Fruit fly (Drosophila melanogaster) whole organism, adult: ENCODE data around the gene Wwox.

Experiments used
- CG11617 ChIP-seq: fragments of 200-800 bp; sonication (Bioruptor generic); optimal IDR thresholded peaks from 2 replicates; lab custom pipeline; 2017; ENCODE audit warnings: mild to moderate bottlenecking, missing biosample characterization, missing genetic modification reagents, missing genetic modification characterization
- CG12768 ChIP-seq: fragments of 200-800 bp; sonication (Bioruptor generic); optimal IDR thresholded peaks from 2 replicates; lab custom pipeline; 2017; ENCODE audit warnings: missing biosample characterization, missing genetic modification characterization, mild to moderate bottlenecking, moderate library complexity, missing genetic modification reagents
- CG14711 ChIP-seq: fragments of 200-800 bp; sonication (Bioruptor generic); optimal IDR thresholded peaks from 2 replicates; lab custom pipeline; 2018; ENCODE audit warnings: missing biosample characterization, mild to moderate bottlenecking, missing genetic modification characterization, moderate library complexity
- CG1620 ChIP-seq: fragments of 200-800 bp; sonication (Bioruptor generic); optimal IDR thresholded peaks from 2 replicates; lab custom pipeline; 2016; ENCODE audit warnings: missing biosample characterization, missing genetic modification characterization
- CG33017 ChIP-seq: fragments of 200-800 bp; sonication (Bioruptor generic); optimal IDR thresholded peaks from 2 replicates; lab custom pipeline; 2018; ENCODE audit warnings: missing biosample characterization, mild to moderate bottlenecking, missing genetic modification characterization, moderate library complexity
- CG5204 ChIP-seq: fragments of 200-800 bp; sonication (Bioruptor generic); optimal IDR thresholded peaks from 2 replicates; lab custom pipeline; 2016; ENCODE audit warnings: missing biosample characterization, missing genetic modification characterization
- CG7045 ChIP-seq: fragments of 200-800 bp; sonication (Bioruptor generic); optimal IDR thresholded peaks from 2 replicates; lab custom pipeline; 2017; ENCODE audit warnings: missing biosample characterization, mild to moderate bottlenecking, missing genetic modification characterization
- CG7101 ChIP-seq: fragments of 200-800 bp; sonication (Bioruptor generic); optimal IDR thresholded peaks from 2 replicates; lab custom pipeline; 2018; ENCODE audit warnings: missing biosample characterization, mild to moderate bottlenecking, missing genetic modification characterization, moderate library complexity
- Clk ChIP-seq: fragments of 200-800 bp; sonication (Bioruptor generic); optimal IDR thresholded peaks from 2 replicates; lab custom pipeline; 2017; ENCODE audit warnings: missing biosample characterization, missing genetic modification characterization
- Crg-1 ChIP-seq: fragments of 200-800 bp; sonication (Bioruptor generic); optimal IDR thresholded peaks from 2 replicates; lab custom pipeline; 2016; ENCODE audit warnings: missing biosample characterization, missing genetic modification characterization
- Hr96 ChIP-seq: fragments of 200-800 bp; sonication (Bioruptor generic); optimal IDR thresholded peaks from 2 replicates; lab custom pipeline; 2016; ENCODE audit warnings: missing biosample characterization, missing genetic modification characterization
- Mnt ChIP-seq: fragments of 200-800 bp; sonication (Bioruptor generic); optimal IDR thresholded peaks from 2 replicates; lab custom pipeline; 2016; ENCODE audit warnings: missing biosample characterization, mild to moderate bottlenecking, missing genetic modification characterization
- bab1 ChIP-seq: fragments of 200-800 bp; sonication (Bioruptor generic); optimal IDR thresholded peaks from 3 replicates; lab custom pipeline; 2019; ENCODE audit warnings: missing biosample characterization, mild to moderate bottlenecking, missing genetic modification characterization, moderate library complexity
- cic ChIP-seq: fragments of 200-800 bp; sonication (Bioruptor generic); optimal IDR thresholded peaks from 2 replicates; lab custom pipeline; 2017; ENCODE audit warnings: missing biosample characterization, mild to moderate bottlenecking, missing genetic modification characterization, moderate library complexity
- cnc ChIP-seq, 2 experiments: fragments of >200 bp; optimal IDR thresholded peaks; 2 replicates each; lab custom pipeline; 2017
- kay ChIP-seq: fragments of 200-800 bp; sonication (Bioruptor generic); peaks from one replicate; lab custom pipeline; 2016; ENCODE audit warnings: missing biosample characterization, missing genetic modification characterization, borderline replicate concordance
- ovo ChIP-seq: fragments of 200-800 bp; sonication (Bioruptor generic); optimal IDR thresholded peaks from 2 replicates; lab custom pipeline; 2016; ENCODE audit warnings: missing biosample characterization, missing genetic modification characterization
- pad ChIP-seq: fragments of 200-800 bp; sonication (Bioruptor generic); optimal IDR thresholded peaks from 3 replicates; lab custom pipeline; 2017; ENCODE audit warnings: missing biosample characterization, missing genetic modification characterization, mild to moderate bottlenecking, moderate library complexity, missing genetic modification reagents
- tj ChIP-seq: fragments of 200-800 bp; sonication (Bioruptor generic); optimal IDR thresholded peaks from 3 replicates; lab custom pipeline; 2017; ENCODE audit warnings: missing biosample characterization, mild to moderate bottlenecking, missing genetic modification characterization, moderate library complexity
- toe ChIP-seq: fragments of 200-800 bp; sonication (Bioruptor generic); optimal IDR thresholded peaks from 2 replicates; lab custom pipeline; 2016; ENCODE audit warnings: missing biosample characterization, missing genetic modification characterization

Wwox gene

dm6 chr2L:7966866-7967549, 37.1 kb downstream of the Wwox start:
- TF ChIP-seq Hr96 (GFP tag; lab: Kevin White, UChicago) = no peak
- no peak for TF ChIP-seq CG1620 (GFP tag; lab: Kevin White, UChicago)
- TF ChIP-seq toe = no peak
- peak; percentile 40 for TF ChIP-seq kay (GFP tag; lab: Kevin White, UChicago)

dm6 chr2L:7966461-7966846, 37.6 kb downstream of the Wwox start:
- TF ChIP-seq tj (GFP tag; lab: Kevin White, UChicago) = peak; percentile 95
- TF ChIP-seq CG14711 (tag; lab: Kevin White, UChicago) = no peak

dm6 chr2L:7965808-7966460, 38.2 kb downstream of the Wwox start:
- TF ChIP-seq kay (GFP tag; lab: Kevin White, UChicago) = no peak
- TF ChIP-seq tj (GFP tag; lab: Kevin White, UChicago) = peak; percentile 85
- TF ChIP-seq toe = no peak
- TF ChIP-seq CG11617 (GFP tag; lab: Kevin White, UChicago) = peak; percentile 45
- TF ChIP-seq CG14711 (tag; lab: Kevin White, UChicago) = peak; percentile 30
- TF ChIP-seq CG1620 (GFP tag; lab: Kevin White, UChicago) = no peak
- TF ChIP-seq bab1 (GFP tag; lab: Kevin White, UChicago) = peak; percentile 4
- peak; percentile 5 for TF ChIP-seq Mnt
- no peak for TF ChIP-seq pad (GFP tag; lab: Kevin White, UChicago)

dm6 chr2L:7964611-7965010, 39.5 kb downstream of the Wwox start:
- TF ChIP-seq tj (GFP tag; lab: Kevin White, UChicago) = no peak
- TF ChIP-seq CG7045 (GFP tag; lab: Kevin White, UChicago) = no peak
- no peak for TF ChIP-seq CG33017 (tag; lab: Kevin White, UChicago)
- peak; percentile 22 for TF ChIP-seq bab1 (GFP tag; lab: Kevin White, UChicago)
- TF ChIP-seq CG5204 (GFP tag; lab: Kevin White, UChicago) = peak; percentile 38
- no peak for TF ChIP-seq cic

dm6 chr2L:7962881-7963280, 41.2 kb downstream of the Wwox start:
- TF ChIP-seq CG12768 (GFP tag; lab: Kevin White, UChicago) (no peak), Crg-1 (no peak), CG7101 (tag; lab: Kevin White, UChicago) (no peak), CG1620 (GFP tag; lab: Kevin White, UChicago) (no peak), cic (no peak), cnc (optimal IDR thresholded peaks at IDR 0.05; lab: Kevin White, UChicago) (no peak), CG14711 (tag; lab: Kevin White, UChicago) (no peak)

dm6 chr2L:7962237-7962636, 41.8 kb downstream of the Wwox start:
- TF ChIP-seq bab1 (GFP tag; lab: Kevin White, UChicago) (no peak), Mnt (no peak), ovo (GFP tag; lab: Kevin White, UChicago) (no peak), CG33017 (tag; lab: Kevin White, UChicago) (no peak), tj (GFP tag; lab: Kevin White, UChicago) (no peak), cnc (optimal IDR thresholded peaks at IDR 0.05; lab: Kevin White, UChicago) (no peak), Hr96 (GFP tag; lab: Kevin White, UChicago) (no peak), Clk (GFP tag; lab: Kevin White, UChicago) (no peak), cic (no peak), pad (GFP tag; lab: Kevin White, UChicago) (no peak), Crg-1 (no peak), CG7101 (tag; lab: Kevin White, UChicago) (no peak), CG11617 (GFP tag; lab: Kevin White, UChicago) (no peak)

- TF ChIP-seq kay (GFP tag; lab: Kevin White, UChicago) (peak; percentile 98), CG5204 (GFP tag; lab: Kevin White, UChicago) (peak; percentile 61), pad (GFP tag; lab: Kevin White, UChicago) (peak; percentile 79), bab1 (GFP tag; lab: Kevin White, UChicago) (no peak), CG14711 (tag; lab: Kevin White, UChicago) (peak; percentile 75), CG7045 (GFP tag; lab: Kevin White, UChicago) (peak; percentile 85), toe (peak; percentile 5), tj (GFP tag; lab: Kevin White, UChicago) (peak; percentile 72), Crg-1 (peak; percentile 90), CG11617 (GFP tag; lab: Kevin White, UChicago) (peak; percentile 83), CG1620 (GFP tag; lab: Kevin White, UChicago) (peak; percentile 34), CG33017 (tag; lab: Kevin White, UChicago) (peak; percentile 84), CG12768 (GFP tag; lab: Kevin White, UChicago) (peak; percentile 94), cnc (optimal IDR thresholded peaks at IDR 0.05; lab: Kevin White, UChicago) (no peak), cic (peak; percentile 97), CG7101 (tag; lab: Kevin White, UChicago) (peak; percentile 89), Hr96 (GFP tag; lab: Kevin White, UChicago) (no peak), Clk (GFP tag; lab: Kevin White, UChicago) (peak; percentile 49), Mnt (peak; percentile 75), ovo (GFP tag; lab: Kevin White, UChicago) (peak; percentile 94)
Measured at dm6 chr2L:7960581-7961530, 43.2 kb downstream of the Wwox start.
